Fruit fly (Drosophila melanogaster): ENCODE measurements around the gene CG7289.

DNA sequence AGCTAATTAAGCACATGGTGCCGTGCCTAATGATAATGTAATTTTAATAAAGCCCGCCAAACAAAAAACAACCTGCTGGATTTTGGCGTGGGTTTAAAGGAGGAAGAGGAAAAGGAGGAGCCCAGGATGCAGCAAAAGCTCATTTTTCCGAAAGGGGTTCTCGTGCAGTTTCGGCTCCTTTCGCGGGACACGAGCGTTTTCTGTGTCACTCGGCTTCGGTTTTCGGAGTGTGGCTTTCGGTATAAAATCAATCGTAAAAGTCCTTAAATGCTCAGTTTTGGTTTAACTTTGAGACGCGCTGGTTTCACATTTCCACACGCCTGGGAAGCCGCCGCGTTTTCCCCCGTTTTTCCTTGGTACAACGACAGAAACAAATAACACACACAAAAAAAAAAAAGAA is 29.4 kb downstream of the CG7289 start:
- TF ChIP-seq CG8478 (optimal IDR thresholded peaks at IDR 0.05) (no peak), usp (GFP tag; optimal IDR thresholded peaks at IDR 0.05) (no peak), pan (optimal IDR thresholded peaks at IDR 0.05) (no peak), Dll (optimal IDR thresholded peaks at IDR 0.05) (no peak)

Data from whole organism.